Worm (Caenorhabditis elegans) whole organism, young adult: ENCODE results near the gene F40C5.1.

Experiments
- B0261.1 ChIP-seq: sonication (generic microtip); optimal IDR thresholded peaks from 2 replicates; lab custom pipeline; 2016; ENCODE audit warnings: mild to moderate bottlenecking, missing genetic modification characterization, moderate library complexity, missing compliant biosample characterization
- D2030.7 ChIP-seq: fragments of 200-800 bp; sonication (Bioruptor generic); IDR thresholded peaks from 2 replicates; pipeline ENCODE4 v1.3.6; 2022; ENCODE audit warnings: missing genetic modification reagents, missing genetic modification characterization, missing compliant biosample characterization
- F22D6.2 ChIP-seq: sonication (generic microtip); optimal IDR thresholded peaks from 2 replicates; lab custom pipeline; 2016; ENCODE audit warnings: mild to moderate bottlenecking, missing genetic modification characterization, missing compliant biosample characterization
- F39B2.1 ChIP-seq: fragments of 200-800 bp; sonication (Bioruptor generic); IDR thresholded peaks from 2 replicates; pipeline ENCODE4 v1.3.6; 2022; ENCODE audit warnings: missing genetic modification reagents, missing genetic modification characterization, missing compliant biosample characterization
- T07F8.4 ChIP-seq: sonication (generic microtip); optimal IDR thresholded peaks from 2 replicates; lab custom pipeline; 2016; ENCODE audit warnings: mild to moderate bottlenecking, missing genetic modification characterization, moderate library complexity, missing compliant biosample characterization
- T26A5.8 ChIP-seq: sonication (generic microtip); optimal IDR thresholded peaks from 2 replicates; lab custom pipeline; 2016; ENCODE audit warnings: missing genetic modification characterization, missing compliant biosample characterization
- Y56A3A.18 ChIP-seq: fragments of 200-800 bp; sonication (Bioruptor generic); IDR thresholded peaks from 2 replicates; pipeline ENCODE4 v1.3.6; 2022; ENCODE audit warnings: missing genetic modification reagents, missing genetic modification characterization, missing compliant biosample characterization
- aptf-2 ChIP-seq: fragments of 200-800 bp; sonication (Bioruptor generic); conservative IDR thresholded peaks from 2 replicates; pipeline ENCODE4 v1.3.6; 2022; ENCODE audit warnings: missing genetic modification reagents, missing genetic modification characterization, missing compliant biosample characterization
- attf-5 ChIP-seq: fragments of 200-800 bp; sonication (Bioruptor generic); optimal IDR thresholded peaks from 2 replicates; lab custom pipeline; 2018; ENCODE audit warnings: mild to moderate bottlenecking, missing genetic modification characterization, missing compliant biosample characterization
- attf-6 ChIP-seq: fragments of 200-800 bp; sonication (Bioruptor generic); IDR thresholded peaks from 2 replicates; pipeline ENCODE4 v1.3.6; 2022; ENCODE audit warnings: missing genetic modification reagents, missing genetic modification characterization, missing compliant biosample characterization
- bed-1 ChIP-seq: fragments of 200-800 bp; sonication (Bioruptor generic); IDR thresholded peaks from 2 replicates; pipeline ENCODE4 v1.3.6; 2022; ENCODE audit warnings: missing genetic modification reagents, missing genetic modification characterization, missing compliant biosample characterization
- bed-2 ChIP-seq: fragments of 200-800 bp; sonication (Bioruptor generic); IDR thresholded peaks from 2 replicates; pipeline ENCODE4 v1.3.6; 2022; ENCODE audit warnings: missing genetic modification reagents, missing genetic modification characterization, missing compliant biosample characterization
- ccch-3 ChIP-seq: fragments of 200-800 bp; sonication (Bioruptor generic); optimal IDR thresholded peaks from 2 replicates; lab custom pipeline; 2018; ENCODE audit warnings: mild to moderate bottlenecking, missing genetic modification characterization, missing compliant biosample characterization
- cebp-2 ChIP-seq: fragments of 200-800 bp; sonication (Bioruptor generic); IDR thresholded peaks from 2 replicates; pipeline ENCODE4 v1.3.6; 2022; ENCODE audit warnings: missing genetic modification characterization, missing compliant biosample characterization
- ceh-27 ChIP-seq: fragments of 200-800 bp; sonication (Bioruptor generic); optimal IDR thresholded peaks from 2 replicates; lab custom pipeline; 2018; ENCODE audit warnings: mild to moderate bottlenecking, missing genetic modification characterization, moderate library complexity, missing compliant biosample characterization
- chd-7 ChIP-seq: sonication (generic microtip); optimal IDR thresholded peaks from 2 replicates; lab custom pipeline; 2016; ENCODE audit warnings: mild to moderate bottlenecking, missing genetic modification characterization, moderate library complexity, missing compliant biosample characterization
- dpff-1 ChIP-seq: sonication (generic microtip); optimal IDR thresholded peaks from 2 replicates; lab custom pipeline; 2017; ENCODE audit warnings: mild to moderate bottlenecking, missing genetic modification characterization, missing compliant biosample characterization
- gei-17 ChIP-seq: fragments of 200-800 bp; sonication (Bioruptor generic); optimal IDR thresholded peaks from 2 replicates; lab custom pipeline; 2018; ENCODE audit warnings: mild to moderate bottlenecking, missing genetic modification characterization, missing compliant biosample characterization
- hlh-12 ChIP-seq: sonication (generic microtip); optimal IDR thresholded peaks from 2 replicates; lab custom pipeline; 2016; ENCODE audit warnings: missing genetic modification characterization, missing compliant biosample characterization
- hsf-1 ChIP-seq: fragments of 200-800 bp; sonication (Bioruptor generic); IDR thresholded peaks from 2 replicates; pipeline ENCODE4 v1.3.6; 2022; ENCODE audit warnings: missing genetic modification reagents, missing genetic modification characterization, missing compliant biosample characterization
- lag-1 ChIP-seq: fragments of 200-800 bp; sonication (Bioruptor generic); IDR thresholded peaks from 2 replicates; pipeline ENCODE4 v1.3.6; 2022; ENCODE audit warnings: missing genetic modification reagents, missing genetic modification characterization, missing compliant biosample characterization
- lin-26 ChIP-seq: fragments of 200-800 bp; sonication (Bioruptor generic); IDR thresholded peaks from 2 replicates; pipeline ENCODE4 v1.3.6; 2022; ENCODE audit warnings: missing genetic modification reagents, missing genetic modification characterization, missing compliant biosample characterization
- lin-40 ChIP-seq: sonication (generic microtip); optimal IDR thresholded peaks from 2 replicates; lab custom pipeline; 2016; ENCODE audit warnings: missing genetic modification characterization, mild to moderate bottlenecking, missing compliant biosample characterization, missing genotype, missing genetic modification reagents
- lsl-1 ChIP-seq: fragments of 200-800 bp; sonication (Bioruptor generic); optimal IDR thresholded peaks from 2 replicates; lab custom pipeline; 2018; ENCODE audit warnings: mild to moderate bottlenecking, missing genetic modification characterization, moderate library complexity, missing compliant biosample characterization
- madf-10 ChIP-seq: sonication (generic microtip); optimal IDR thresholded peaks from 2 replicates; lab custom pipeline; 2016; ENCODE audit warnings: mild to moderate bottlenecking, missing genetic modification characterization, missing compliant biosample characterization
- madf-6 ChIP-seq: fragments of 200-800 bp; sonication (Bioruptor generic); IDR thresholded peaks from 2 replicates; pipeline ENCODE4 v1.3.6; 2022; ENCODE audit warnings: missing genetic modification reagents, missing genetic modification characterization, missing compliant biosample characterization
- mcd-1 ChIP-seq: fragments of 200-800 bp; sonication (Bioruptor generic); IDR thresholded peaks from 2 replicates; pipeline ENCODE4 v1.3.6; 2022; ENCODE audit warnings: missing genetic modification reagents, missing genetic modification characterization, missing compliant biosample characterization
- mes-4 ChIP-seq: sonication (generic microtip); optimal IDR thresholded peaks from 2 replicates; lab custom pipeline; 2016; ENCODE audit warnings: missing genotype, missing genetic modification characterization, missing compliant biosample characterization
- nfyb-1 ChIP-seq: fragments of 200-800 bp; sonication (Bioruptor generic); IDR thresholded peaks from 2 replicates; pipeline ENCODE4 v1.3.6; 2022; ENCODE audit warnings: missing genetic modification reagents, missing genetic modification characterization, missing compliant biosample characterization
- nhr-120 ChIP-seq: fragments of 200-800 bp; sonication (Bioruptor generic); IDR thresholded peaks from 2 replicates; pipeline ENCODE4 v1.3.6; 2022; ENCODE audit warnings: missing genetic modification characterization, missing compliant biosample characterization
- nhr-27 ChIP-seq: fragments of 200-800 bp; sonication (Bioruptor generic); optimal IDR thresholded peaks from 2 replicates; lab custom pipeline; 2018; ENCODE audit warnings: mild to moderate bottlenecking, missing genetic modification characterization, moderate library complexity, missing compliant biosample characterization
- pbrm-1 ChIP-seq: fragments of 200-800 bp; sonication (Bioruptor generic); IDR thresholded peaks from 2 replicates; pipeline ENCODE4 v1.3.6; 2022; ENCODE audit warnings: missing genetic modification reagents, missing genetic modification characterization, missing compliant biosample characterization
- rcor-1 ChIP-seq: fragments of 200-800 bp; sonication (Bioruptor generic); IDR thresholded peaks from 2 replicates; pipeline ENCODE4 v1.3.6; 2022; ENCODE audit warnings: missing genetic modification reagents, missing genetic modification characterization, missing compliant biosample characterization
- rec-8 ChIP-seq, 2 experiments: sonication (generic microtip); optimal IDR thresholded peaks; 2 replicates each; lab custom pipeline; 2016; ENCODE audit warnings: mild to moderate bottlenecking in 2 of 2, missing genetic modification characterization in 2 of 2, missing genetic modification reagents in 2 of 2, missing genotype in 2 of 2, missing biosample characterization in 1 of 2, missing compliant biosample characterization in 1 of 2, moderate library complexity in 1 of 2
- rpc-1 ChIP-seq, 2 experiments: fragments of 150-350 bp in 1 of 2; sonication (generic microtip) in 1 of 2; optimal IDR thresholded peaks; 2 replicates each; lab custom pipeline; 2014 to 2018; ENCODE audit warnings: missing biosample characterization in 1 of 2, missing genetic modification characterization in 1 of 2, missing genetic modification reagents in 1 of 2, missing genotype in 1 of 2
- sea-2 ChIP-seq: fragments of 200-800 bp; sonication (Bioruptor generic); IDR thresholded peaks from 2 replicates; pipeline ENCODE4 v1.3.6; 2022; ENCODE audit warnings: missing genetic modification characterization, missing compliant biosample characterization
- snpc-1.3 ChIP-seq: sonication (generic microtip); optimal IDR thresholded peaks from 2 replicates; lab custom pipeline; 2017; ENCODE audit warnings: missing genetic modification characterization, mild to moderate bottlenecking, missing compliant biosample characterization, antibody characterized with exemption, moderate library complexity, missing genotype, missing genetic modification reagents; ENCODE audit not compliant: insufficient read depth
- snpc-3.4 ChIP-seq: sonication (generic microtip); optimal IDR thresholded peaks from 2 replicates; lab custom pipeline; 2017; ENCODE audit warnings: missing genetic modification characterization, mild to moderate bottlenecking, missing compliant biosample characterization, antibody characterized with exemption, moderate library complexity, missing genotype, missing genetic modification reagents
- tbp1 ChIP-seq: fragments of 200-800 bp; sonication (Bioruptor generic); optimal IDR thresholded peaks from 2 replicates; lab custom pipeline; 2018; ENCODE audit warnings: mild to moderate bottlenecking, missing genetic modification characterization, missing compliant biosample characterization
- tbx-9 ChIP-seq: sonication (generic microtip); optimal IDR thresholded peaks from 2 replicates; lab custom pipeline; 2016; ENCODE audit warnings: borderline replicate concordance, missing genetic modification characterization, inconsistent platforms, missing compliant biosample characterization
- unc-62 ChIP-seq: fragments of 150-350 bp; optimal IDR thresholded peaks from 2 replicates; lab custom pipeline; 2014; ENCODE audit warnings: missing biosample characterization, missing genetic modification reagents, missing genetic modification characterization
- zim-3 ChIP-seq: sonication (generic microtip); optimal IDR thresholded peaks from 2 replicates; lab custom pipeline; 2017; ENCODE audit warnings: mild to moderate bottlenecking, missing genetic modification characterization, moderate library complexity, missing compliant biosample characterization
- ztf-26 ChIP-seq: sonication (generic microtip); optimal IDR thresholded peaks from 2 replicates; lab custom pipeline; 2017; ENCODE audit warnings: missing genetic modification characterization, missing compliant biosample characterization
- ztf-6 ChIP-seq: fragments of 200-800 bp; sonication (Bioruptor generic); IDR thresholded peaks from 2 replicates; pipeline ENCODE4 v1.3.6; 2022; ENCODE audit warnings: missing genetic modification reagents, missing genetic modification characterization, missing compliant biosample characterization

The F40C5.1 gene

DNA sequence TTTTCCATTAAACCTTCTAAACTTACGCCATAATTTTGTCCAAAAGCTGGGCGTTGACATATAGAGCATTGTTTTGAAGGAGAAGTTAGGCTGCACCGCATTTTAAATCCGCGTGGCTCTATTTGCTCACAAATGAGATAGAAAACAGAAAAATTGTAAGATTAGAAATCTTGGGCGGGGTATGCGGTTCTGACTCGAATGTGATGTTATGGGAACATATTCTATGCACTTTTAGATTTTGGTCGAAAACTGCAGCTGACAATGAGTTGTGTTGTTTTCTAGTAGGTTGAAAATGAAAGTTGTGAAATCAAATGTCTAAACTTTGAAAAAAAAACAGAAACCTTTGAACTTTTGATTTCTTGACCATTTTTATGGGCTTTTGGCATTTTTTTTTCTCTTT lies 29.2 kb upstream of the F40C5.1 start, which contains the start of gene nhr-222:
Gene nhr-222 (minus strand): TSS at position 101 of the 400 bp plus-strand sequence.
- TF ChIP-seq madf-6 (GFP tag; lab: Robert Waterston, UW) = no peak
- TF ChIP-seq lsl-1 (GFP tag; lab: Kevin White, UChicago) = no peak
- TF ChIP-seq sea-2 (GFP tag; lab: Robert Waterston, UW) = no peak
- TF ChIP-seq nhr-27 (tag; lab: Kevin White, UChicago) = no peak
- no peak for TF ChIP-seq F22D6.2
- TF ChIP-seq madf-10 (tag; lab: Kevin White, UChicago) = no peak
- no peak for TF ChIP-seq aptf-2 (GFP tag; lab: Robert Waterston, UW)
- TF ChIP-seq attf-5 = no peak
- TF ChIP-seq rec-8 (tag; optimal IDR thresholded peaks at IDR 0.05; lab: Kevin White, UChicago) = no peak
- no peak for TF ChIP-seq hsf-1 (GFP tag; lab: Robert Waterston, UW)
- no peak for TF ChIP-seq D2030.7 (GFP tag; lab: Robert Waterston, UW)
- no peak for TF ChIP-seq snpc-1.3 (tag; lab: Kevin White, UChicago)
- no peak for TF ChIP-seq ztf-26 (tag; lab: Kevin White, UChicago)

DNA sequence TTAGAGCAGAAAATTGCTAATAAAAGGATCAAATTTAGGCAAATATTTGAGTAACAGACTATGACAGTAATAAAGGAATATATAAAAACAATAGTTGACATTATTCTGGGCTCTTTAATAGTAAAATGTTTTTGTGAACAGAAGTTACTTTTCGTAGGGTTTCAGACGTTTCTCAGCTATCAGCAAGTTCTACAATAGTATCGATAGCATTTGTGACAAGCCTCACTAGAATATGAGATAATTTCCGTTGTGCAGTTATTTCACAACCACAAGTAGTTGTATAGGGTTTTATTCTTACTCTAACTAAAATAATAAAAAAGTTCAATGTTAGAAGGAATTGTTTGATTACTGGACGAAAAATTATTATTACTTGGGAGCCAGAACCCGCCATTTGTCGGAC lies 26.0 kb upstream of the F40C5.1 start, which contains the start of gene srbc-68:
Gene srbc-68 (minus strand): TSS at position 101 of the 400 bp plus-strand sequence.
- TF ChIP-seq lin-40 (no peak), rpc-1 (optimal IDR thresholded peaks at IDR 0.05; lab: Kevin White, UChicago) (no peak), rpc-1 (tag; optimal IDR thresholded peaks at IDR 0.05; lab: Kevin White, UChicago) (no peak), nfyb-1 (GFP tag; lab: Robert Waterston, UW) (no peak), lin-26 (GFP tag; lab: Robert Waterston, UW) (no peak), attf-6 (GFP tag; lab: Robert Waterston, UW) (no peak), ccch-3 (GFP tag; lab: Kevin White, UChicago) (no peak), mes-4 (tag; lab: Kevin White, UChicago) (no peak), pbrm-1 (no peak), tbx-9 (no peak), T26A5.8 (tag; lab: Kevin White, UChicago) (no peak), chd-7 (tag; lab: Kevin White, UChicago) (no peak), T07F8.4 (no peak), F39B2.1 (GFP tag; lab: Robert Waterston, UW) (no peak), ztf-6 (GFP tag; lab: Robert Waterston, UW) (no peak), D2030.7 (GFP tag; lab: Robert Waterston, UW) (no peak), dpff-1 (no peak), mcd-1 (GFP tag; lab: Robert Waterston, UW) (no peak)

DNA sequence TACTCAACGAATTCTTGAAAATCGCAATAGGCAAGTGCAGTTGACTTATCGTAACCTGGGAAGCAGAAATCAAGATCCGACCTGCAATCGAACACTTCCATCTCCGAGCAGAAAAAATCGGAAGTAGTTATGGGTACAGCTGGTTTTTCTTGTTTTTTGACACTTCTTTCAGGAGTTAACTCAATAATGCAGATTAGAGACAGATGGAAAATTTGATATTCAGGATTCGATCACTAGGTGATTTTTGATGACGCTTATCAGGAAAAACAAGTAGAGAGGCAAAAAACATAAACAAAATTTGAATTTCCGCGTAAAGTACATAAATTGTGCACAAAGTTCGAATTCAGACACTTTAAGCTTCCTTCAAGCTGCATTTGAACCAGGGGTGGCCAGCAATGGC lies 23.7 kb upstream of the F40C5.1 start, which contains the start of gene srw-130:
Gene srw-130 (minus strand): TSS at position 101 of the 400 bp plus-strand sequence.
- TF ChIP-seq T07F8.4 (no peak), ceh-27 (no peak)

DNA sequence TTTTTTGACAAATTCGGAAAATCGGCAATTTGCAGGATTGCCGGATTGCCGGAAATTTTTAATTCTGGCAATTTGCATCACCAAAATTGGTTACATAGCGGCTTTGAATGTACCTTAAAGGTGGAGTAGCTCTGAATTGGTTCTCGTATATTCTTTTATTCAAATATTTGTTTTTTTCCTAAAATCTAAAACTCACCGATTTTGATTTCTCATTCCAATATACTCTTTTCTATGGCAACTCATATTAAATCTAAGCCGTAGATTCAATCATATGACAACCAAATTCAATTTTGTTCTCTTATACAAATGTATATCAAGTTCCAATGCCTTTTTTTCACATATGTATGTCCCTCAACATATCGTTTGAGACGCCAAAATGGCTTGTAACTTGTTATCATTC lies 23.0 kb upstream of the F40C5.1 start, which contains the start of gene sri-21:
Gene sri-21 (plus strand): TSS at position 301 of the 400 bp plus-strand sequence.
- TF ChIP-seq bed-2 (GFP tag; lab: Robert Waterston, UW) (no peak), mes-4 (tag; lab: Kevin White, UChicago) (no peak), lag-1 (GFP tag; lab: Robert Waterston, UW) (no peak), tbp1 (GFP tag; lab: Kevin White, UChicago) (no peak), gei-17 (GFP tag; lab: Kevin White, UChicago) (no peak), ztf-6 (GFP tag; lab: Robert Waterston, UW) (no peak), B0261.1 (tag; lab: Kevin White, UChicago) (no peak), nhr-120 (GFP tag; lab: Robert Waterston, UW) (no peak), cebp-2 (GFP tag; lab: Robert Waterston, UW) (no peak), rcor-1 (GFP tag; lab: Robert Waterston, UW) (no peak), snpc-1.3 (tag; lab: Kevin White, UChicago) (no peak), Y56A3A.18 (GFP tag; lab: Robert Waterston, UW) (no peak), bed-1 (GFP tag; lab: Robert Waterston, UW) (no peak), hlh-12 (tag; lab: Kevin White, UChicago) (no peak), madf-10 (tag; lab: Kevin White, UChicago) (no peak), snpc-3.4 (no peak), zim-3 (tag; lab: Kevin White, UChicago) (no peak), unc-62 (GFP tag; lab: Kevin White, UChicago) (no peak), rec-8 (tag; optimal IDR thresholded peaks at IDR 0.05; lab: Kevin White, UChicago) (no peak)
- TF ChIP-seq, all 124 proteins: peak for 0
